Fruit fly (Drosophila melanogaster): ENCODE measurements around the gene rec.

DNA sequence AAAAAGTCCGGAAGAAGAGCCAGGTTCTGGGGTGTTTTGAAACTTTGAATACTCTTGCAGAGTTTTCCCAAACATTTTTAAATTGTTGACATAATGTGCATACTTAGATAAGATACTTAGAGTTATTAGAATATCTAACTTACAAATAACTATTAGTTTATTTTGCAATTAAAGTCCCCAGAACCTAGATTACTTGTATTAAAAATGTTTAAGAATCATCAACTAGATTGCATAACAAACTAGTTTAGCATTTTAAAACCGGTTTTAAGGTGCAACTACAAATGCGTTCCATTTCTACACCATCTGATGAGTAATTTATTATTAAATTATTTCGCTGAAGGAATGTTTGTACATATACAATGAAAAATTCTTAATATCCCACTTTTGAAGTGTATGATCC, 26.1 kb downstream of the rec start:
- no peak for TF ChIP-seq CG8478 (optimal IDR thresholded peaks at IDR 0.05)
- TF ChIP-seq CTCF (optimal IDR thresholded peaks at IDR 0.05) = no peak

Measured in S2 (cell line).